Fruit fly (Drosophila melanogaster): ENCODE data around the gene CG3513.

Gene CG3513

DNA sequence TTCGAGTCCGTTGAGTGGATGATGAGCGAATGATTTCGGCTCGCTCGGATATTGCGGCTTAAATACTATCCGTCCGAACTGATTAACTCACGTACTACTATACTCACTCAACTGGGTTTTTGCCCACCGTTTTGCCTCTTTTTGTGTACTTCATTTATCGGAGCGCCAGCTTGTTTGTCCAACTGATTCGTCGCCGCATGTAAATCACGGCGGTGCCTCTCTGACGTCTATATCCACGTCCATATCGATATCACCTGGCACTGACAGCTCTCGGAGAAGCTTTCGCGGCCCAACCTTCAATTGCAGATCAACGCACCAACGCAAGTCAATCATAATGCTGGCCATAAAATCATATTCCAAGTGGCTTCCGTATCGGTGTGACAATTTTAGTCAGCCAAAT is 4.8 kb upstream of the CG3513 start, which contains the start of gene CG3604:
CG3604 (minus strand) TSS at position 101 of the 400 bp plus-strand sequence.
- TF ChIP-seq vri (GFP tag; optimal IDR thresholded peaks at IDR 0.05), result no peak
- peak; percentile 33 for TF ChIP-seq svp (GFP tag)
- TF ChIP-seq CG7368 (GFP tag; optimal IDR thresholded peaks at IDR 0.05), result no peak

dm6 chr2L:3696438-3696837 is 3.5 kb upstream of the CG3513 start, which contains the start of gene IM33:
TSS of gene IM33 (minus strand) at chr2L:3696658.
- no peak for TF ChIP-seq Gug (GFP tag; IDR thresholded peaks at IDR 0.05)
- TF ChIP-seq vri (GFP tag; optimal IDR thresholded peaks at IDR 0.05), result no peak
- TF ChIP-seq spab (GFP tag; optimal IDR thresholded peaks at IDR 0.05), result no peak

- peak; percentile 83 for TF ChIP-seq svp (GFP tag)
- no peak for TF ChIP-seq Lpt (GFP tag; optimal IDR thresholded peaks at IDR 0.05)
- no peak for TF ChIP-seq OdsH (GFP tag; optimal IDR thresholded peaks at IDR 0.05)
- no peak for TF ChIP-seq CG11902 (GFP tag; optimal IDR thresholded peaks at IDR 0.05)
- TF ChIP-seq CG11294 (GFP tag; IDR thresholded peaks at IDR 0.05), result no peak
- TF ChIP-seq Eip78C (GFP tag), result peak; percentile 12
- no peak for TF ChIP-seq esn (GFP tag; optimal IDR thresholded peaks at IDR 0.05)
- no peak for TF ChIP-seq Sox14 (GFP tag; optimal IDR thresholded peaks at IDR 0.05)
- no peak for TF ChIP-seq CG6792 (GFP tag; optimal IDR thresholded peaks at IDR 0.05)
- no peak for TF ChIP-seq CG11762 (GFP tag; optimal IDR thresholded peaks at IDR 0.05; ENCODE audit: insufficient read depth)
- peak; percentile 11 for TF ChIP-seq fkh (GFP tag; optimal IDR thresholded peaks at IDR 0.05)
- TF ChIP-seq CG10631 (GFP tag; optimal IDR thresholded peaks at IDR 0.05), result no peak
- no peak for TF ChIP-seq cyc (GFP tag; optimal IDR thresholded peaks at IDR 0.05)
- TF ChIP-seq CG8319 (GFP tag; optimal IDR thresholded peaks at IDR 0.05), result no peak
- no peak for TF ChIP-seq fd85E (GFP tag; optimal IDR thresholded peaks at IDR 0.05)
- TF ChIP-seq CG10669 (GFP tag; optimal IDR thresholded peaks at IDR 0.05), result no peak
- TF ChIP-seq dsx (GFP tag; optimal IDR thresholded peaks at IDR 0.05; ENCODE audit: poor library complexity, severe bottlenecking), result no peak
- TF ChIP-seq net (GFP tag; optimal IDR thresholded peaks at IDR 0.05), result no peak
- TF ChIP-seq acj6 (GFP tag; optimal IDR thresholded peaks at IDR 0.05), result no peak
Observed at dm6 chr2L:3695361-3695818, 2.4 kb upstream of the CG3513 start, which contains the start of gene CG16713. TSS of gene CG16713 (minus strand) at chr2L:3695411.

DNA sequence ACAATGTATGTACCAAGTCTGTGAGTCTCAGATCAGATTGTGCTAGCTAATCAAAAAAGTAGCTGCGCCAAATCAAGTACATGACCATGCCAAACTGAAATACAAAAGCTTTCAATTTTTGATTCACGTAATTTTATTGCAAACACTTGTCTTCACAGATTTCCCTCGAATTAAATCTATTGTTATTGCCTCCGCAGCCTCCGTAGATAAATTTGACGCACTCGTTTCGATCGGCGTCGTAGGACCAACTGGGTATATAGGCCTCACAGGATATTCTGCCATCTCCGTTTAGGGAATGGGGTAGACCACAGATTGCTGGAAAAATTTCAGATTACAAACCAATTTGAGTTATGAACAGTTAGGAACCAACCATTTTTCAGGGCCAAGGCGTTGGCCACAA is 1.9 kb upstream of the CG3513 start, which contains the start of gene CG43165:
CG43165 (minus strand) TSS at position 101 of the 400 bp plus-strand sequence.
- TF ChIP-seq esn (GFP tag; optimal IDR thresholded peaks at IDR 0.05) (no peak), eg (GFP tag; IDR thresholded peaks at IDR 0.05) (no peak), CG6792 (GFP tag; optimal IDR thresholded peaks at IDR 0.05) (no peak), CG11762 (GFP tag; optimal IDR thresholded peaks at IDR 0.05; ENCODE audit: insufficient read depth) (no peak), CG34406 (GFP tag; optimal IDR thresholded peaks at IDR 0.05) (no peak), Hr38 (GFP tag; optimal IDR thresholded peaks at IDR 0.05) (no peak), Eip75B (GFP tag; optimal IDR thresholded peaks at IDR 0.05) (no peak)

dm6 chr2L:3693805-3694204 is 823 bp upstream of the CG3513 start, which contains the start of gene Acp24A4:
TSS of gene Acp24A4 (minus strand) at chr2L:3693905.
- no peak for TF ChIP-seq CG6854 (GFP tag; optimal IDR thresholded peaks at IDR 0.05)
- no peak for TF ChIP-seq fd59A (GFP tag; optimal IDR thresholded peaks at IDR 0.05)
- TF ChIP-seq Hr4 (GFP tag; optimal IDR thresholded peaks at IDR 0.05), result no peak
- TF ChIP-seq svp (GFP tag), result no peak
- no peak for TF ChIP-seq Lpt (GFP tag; optimal IDR thresholded peaks at IDR 0.05)
- TF ChIP-seq eg (GFP tag; IDR thresholded peaks at IDR 0.05), result no peak
- no peak for TF ChIP-seq fd85E (GFP tag; optimal IDR thresholded peaks at IDR 0.05)
- no peak for TF ChIP-seq lz (GFP tag; optimal IDR thresholded peaks at IDR 0.05)
- TF ChIP-seq CG6276 (GFP tag; optimal IDR thresholded peaks at IDR 0.05), result no peak
- TF ChIP-seq CG8319 (GFP tag; optimal IDR thresholded peaks at IDR 0.05), result no peak
- TF ChIP-seq CG11294 (GFP tag; IDR thresholded peaks at IDR 0.05), result no peak
- no peak for TF ChIP-seq Hr38 (GFP tag; optimal IDR thresholded peaks at IDR 0.05)
- TF ChIP-seq net (GFP tag; optimal IDR thresholded peaks at IDR 0.05), result no peak
- no peak for TF ChIP-seq fkh (GFP tag; optimal IDR thresholded peaks at IDR 0.05)
- TF ChIP-seq CG8119 (GFP tag; IDR thresholded peaks at IDR 0.05), result no peak
- TF ChIP-seq achi (GFP tag; optimal IDR thresholded peaks at IDR 0.05), result no peak

Data from whole organism, prepupa.